Worm (Caenorhabditis elegans) whole organism, L3 larva: Measurements from ENCODE around the gene Y82E9BL.3.

ENCODE experiments used
- R02D3.7 ChIP-seq: fragments of 150-350 bp; optimal IDR thresholded peaks from 2 replicates; lab custom pipeline; 2014; ENCODE audit warnings: missing biosample characterization, missing genetic modification characterization
- ama-1 ChIP-seq: fragments of 150-350 bp; optimal IDR thresholded peaks from 2 replicates; lab custom pipeline; 2018
- ceh-28 ChIP-seq: fragments of 150-350 bp; optimal IDR thresholded peaks from 2 replicates; lab custom pipeline; 2014; ENCODE audit warnings: missing biosample characterization, missing genetic modification reagents, missing genetic modification characterization
- ceh-9 ChIP-seq: sonication (generic microtip); optimal IDR thresholded peaks from 2 replicates; lab custom pipeline; 2018; ENCODE audit warnings: missing biosample characterization, missing genetic modification characterization
- daf-12 ChIP-seq: fragments of 150-350 bp; optimal IDR thresholded peaks from 2 replicates; lab custom pipeline; 2014; ENCODE audit warnings: missing biosample characterization, missing genetic modification reagents, missing genetic modification characterization
- egl-5 ChIP-seq: fragments of 150-350 bp; optimal IDR thresholded peaks from 2 replicates; lab custom pipeline; 2017; ENCODE audit warnings: missing biosample characterization, missing genetic modification reagents, missing genetic modification characterization, inconsistent platforms
- elt-1 ChIP-seq: fragments of 150-350 bp; optimal IDR thresholded peaks from 2 replicates; lab custom pipeline; 2014; ENCODE audit warnings: missing biosample characterization, missing genetic modification characterization
- elt-2 ChIP-seq: sonication (generic microtip); optimal IDR thresholded peaks from 2 replicates; lab custom pipeline; 2016; ENCODE audit warnings: missing genetic modification reagents, mild to moderate bottlenecking, missing genetic modification characterization, missing compliant biosample characterization
- elt-3 ChIP-seq, 3 experiments: fragments of 150-350 bp in 1 of 3; sonication (generic microtip) in 2 of 3; optimal IDR thresholded peaks; 2 replicates in 2 of 3; 4 replicates in 1 of 3; lab custom pipeline; 2014 to 2017; ENCODE audit warnings: missing biosample characterization in 3 of 3, missing genetic modification characterization in 3 of 3
- eor-1 ChIP-seq, 2 experiments: fragments of 150-350 bp; optimal IDR thresholded peaks; 2 replicates each; lab custom pipeline; 2014 to 2018; ENCODE audit warnings: missing biosample characterization in 2 of 2, missing genetic modification characterization in 2 of 2
- fkh-10 ChIP-seq: sonication (generic microtip); optimal IDR thresholded peaks from 2 replicates; lab custom pipeline; 2017; ENCODE audit warnings: missing biosample characterization, missing genetic modification reagents, missing genetic modification characterization
- fos-1 ChIP-seq: fragments of 150-350 bp; optimal IDR thresholded peaks from 2 replicates; lab custom pipeline; 2014; ENCODE audit warnings: missing biosample characterization, missing genetic modification characterization
- hmg-11 ChIP-seq: sonication (generic microtip); optimal IDR thresholded peaks from 2 replicates; lab custom pipeline; 2016; ENCODE audit warnings: missing genetic modification characterization, missing compliant biosample characterization
- jun-1 ChIP-seq: fragments of 150-350 bp; optimal IDR thresholded peaks from 2 replicates; lab custom pipeline; 2014; ENCODE audit warnings: missing biosample characterization, missing genetic modification reagents, missing genetic modification characterization
- lin-15B ChIP-seq: fragments of 150-350 bp; optimal IDR thresholded peaks from 2 replicates; lab custom pipeline; 2014; ENCODE audit warnings: missing biosample characterization, missing genetic modification characterization
- lin-39 ChIP-seq: fragments of 150-350 bp; optimal IDR thresholded peaks from 2 replicates; lab custom pipeline; 2018; ENCODE audit warnings: missing biosample characterization, missing genetic modification reagents, missing genetic modification characterization
- nhr-12 ChIP-seq: fragments of 150-350 bp; optimal IDR thresholded peaks from 2 replicates; lab custom pipeline; 2014; ENCODE audit warnings: missing biosample characterization, missing genetic modification characterization
- nhr-23 ChIP-seq: fragments of 150-350 bp; optimal IDR thresholded peaks from 2 replicates; lab custom pipeline; 2014; ENCODE audit warnings: missing biosample characterization, missing genetic modification reagents, missing genetic modification characterization
- nhr-237 ChIP-seq: fragments of 150-350 bp; optimal IDR thresholded peaks from 2 replicates; lab custom pipeline; 2014; ENCODE audit warnings: missing biosample characterization, missing genetic modification characterization
- nhr-25 ChIP-seq: sonication (generic microtip); optimal IDR thresholded peaks from 2 replicates; lab custom pipeline; 2017; ENCODE audit warnings: missing biosample characterization, missing genetic modification characterization
- nhr-28 ChIP-seq: fragments of 150-350 bp; optimal IDR thresholded peaks from 2 replicates; lab custom pipeline; 2014; ENCODE audit warnings: missing biosample characterization, missing genetic modification characterization
- nhr-77 ChIP-seq: fragments of 150-350 bp; optimal IDR thresholded peaks from 2 replicates; lab custom pipeline; 2014; ENCODE audit warnings: missing biosample characterization, missing genetic modification characterization
- pha-4 ChIP-seq: fragments of 150-350 bp; optimal IDR thresholded peaks from 2 replicates; lab custom pipeline; 2014; ENCODE audit warnings: missing biosample characterization, missing genetic modification reagents, missing genetic modification characterization
- pqm-1 ChIP-seq: fragments of 150-350 bp; optimal IDR thresholded peaks from 2 replicates; lab custom pipeline; 2017; ENCODE audit warnings: missing biosample characterization, missing genetic modification characterization, inconsistent platforms
- sea-2 ChIP-seq: fragments of 150-350 bp; sonication (generic microtip); optimal IDR thresholded peaks from 4 replicates; lab custom pipeline; 2014; ENCODE audit warnings: missing biosample characterization, missing genetic modification reagents, missing genetic modification characterization
- skn-1 ChIP-seq: fragments of 150-350 bp; optimal IDR thresholded peaks from 2 replicates; lab custom pipeline; 2014; ENCODE audit warnings: missing biosample characterization, missing genetic modification characterization
- snpc-4 ChIP-seq: fragments of 150-350 bp; optimal IDR thresholded peaks from 2 replicates; lab custom pipeline; 2014; ENCODE audit warnings: missing biosample characterization, missing genetic modification characterization
- unc-62 ChIP-seq: fragments of 150-350 bp; sonication (generic microtip); optimal IDR thresholded peaks from 4 replicates; lab custom pipeline; 2014; ENCODE audit warnings: missing biosample characterization, missing genetic modification reagents, missing genetic modification characterization
- ztf-11 ChIP-seq: fragments of 150-350 bp; optimal IDR thresholded peaks from 2 replicates; lab custom pipeline; 2014; ENCODE audit warnings: missing biosample characterization, missing genetic modification characterization
- ztf-4 ChIP-seq: fragments of 150-350 bp; optimal IDR thresholded peaks from 2 replicates; lab custom pipeline; 2014; ENCODE audit warnings: missing biosample characterization, missing genetic modification characterization

Gene Y82E9BL.3

DNA sequence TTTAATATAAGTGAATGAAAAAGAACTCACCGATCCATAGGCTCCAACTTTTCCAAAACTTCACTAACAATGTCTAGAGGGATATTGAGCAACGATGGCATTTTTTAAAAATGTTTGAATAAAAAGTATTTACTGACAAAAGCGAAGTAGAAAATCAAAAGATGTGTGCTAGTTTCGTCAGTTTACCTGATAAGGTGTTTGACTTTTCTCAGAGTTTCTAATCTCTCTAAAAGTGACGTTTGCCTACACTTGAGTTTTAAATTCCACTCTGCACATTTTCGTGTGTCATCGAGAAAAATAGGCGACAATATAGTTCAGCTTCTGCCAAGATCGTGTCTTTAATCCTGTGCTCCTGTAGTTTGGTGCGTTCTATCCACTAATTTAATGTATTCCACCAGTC is 29.1 kb downstream of the Y82E9BL.3 start, which contains the start of gene fbxa-15:
TSS of gene fbxa-15 (minus strand) at position 101 of the 400 bp plus-strand sequence.
- no peak for TF ChIP-seq nhr-23 (tag; lab: Kevin White, UChicago)
- no peak for TF ChIP-seq fkh-10 (GFP tag; lab: Kevin White, UChicago)
- peak; percentile 1 for TF ChIP-seq pqm-1 (tag; lab: Kevin White, UChicago)
- peak; percentile 9 for TF ChIP-seq elt-2
- TF ChIP-seq, all 47 proteins: peak for 2

DNA sequence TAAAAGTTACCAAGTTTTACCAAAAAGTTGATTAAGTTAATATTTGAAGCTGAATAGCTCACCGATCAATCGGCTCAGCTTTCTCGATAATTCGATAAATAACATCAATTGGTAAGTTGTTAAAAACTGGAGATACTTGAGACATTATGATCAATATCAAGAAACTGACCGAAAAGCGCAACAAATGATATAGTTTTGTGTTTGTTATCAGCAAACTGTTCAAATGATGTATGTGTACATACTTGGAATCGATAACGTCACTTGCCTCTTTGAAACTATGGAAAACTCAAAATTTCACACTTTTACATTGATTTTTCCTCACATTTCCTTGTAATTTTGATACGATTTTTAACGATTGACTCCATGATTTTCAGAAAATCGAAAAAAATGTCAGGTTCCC is 35.6 kb downstream of the Y82E9BL.3 start, which contains the start of the genes fbxa-80 and fbxa-19:
TSS of gene fbxa-80 (minus strand) at position 173 of the 400 bp plus-strand sequence.
TSS of gene fbxa-19 (plus strand) at position 364 of the 400 bp plus-strand sequence.
- no peak for TF ChIP-seq nhr-23 (tag; lab: Kevin White, UChicago)
- no peak for TF ChIP-seq nhr-28 (tag; lab: Kevin White, UChicago)
- TF ChIP-seq ztf-11 = no peak
- TF ChIP-seq unc-62 (GFP tag; lab: Kevin White, UChicago) = no peak
- no peak for TF ChIP-seq elt-1 (tag; lab: Kevin White, UChicago)
- no peak for TF ChIP-seq egl-5 (tag; lab: Kevin White, UChicago)
- TF ChIP-seq elt-2 = peak; percentile 70
- TF ChIP-seq ztf-4 = no peak
- no peak for TF ChIP-seq sea-2 (GFP tag; lab: Kevin White, UChicago)
- TF ChIP-seq nhr-25 (tag; lab: Kevin White, UChicago) = no peak
- TF ChIP-seq pqm-1 (tag; lab: Kevin White, UChicago) = peak; percentile 23
- no peak for TF ChIP-seq ceh-28

DNA sequence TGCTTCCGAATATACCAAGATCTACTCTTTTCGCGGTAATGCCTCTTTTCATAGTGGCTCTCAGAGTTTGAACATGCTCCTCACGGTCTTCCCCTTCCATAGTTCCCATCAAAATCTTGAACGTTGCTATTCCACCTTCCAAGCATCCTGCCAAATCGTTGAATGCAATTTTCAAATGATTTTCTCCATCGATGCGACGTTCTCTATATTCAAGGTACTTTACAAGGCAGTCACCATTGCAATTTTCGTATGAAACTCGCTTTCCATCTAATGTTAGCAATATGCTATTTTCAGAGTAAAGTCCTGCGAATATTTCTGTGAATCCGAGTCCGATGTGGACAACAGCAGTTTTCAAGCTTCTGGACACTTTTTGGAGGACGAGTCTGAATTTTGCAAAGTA is 36.4 kb downstream of the Y82E9BL.3 start:
- TF ChIP-seq pqm-1 (tag; lab: Kevin White, UChicago) = no peak
- TF ChIP-seq fos-1 (tag; lab: Kevin White, UChicago) = no peak
- TF ChIP-seq ztf-4 = no peak
- TF ChIP-seq, all 47 proteins: peak for 0

DNA sequence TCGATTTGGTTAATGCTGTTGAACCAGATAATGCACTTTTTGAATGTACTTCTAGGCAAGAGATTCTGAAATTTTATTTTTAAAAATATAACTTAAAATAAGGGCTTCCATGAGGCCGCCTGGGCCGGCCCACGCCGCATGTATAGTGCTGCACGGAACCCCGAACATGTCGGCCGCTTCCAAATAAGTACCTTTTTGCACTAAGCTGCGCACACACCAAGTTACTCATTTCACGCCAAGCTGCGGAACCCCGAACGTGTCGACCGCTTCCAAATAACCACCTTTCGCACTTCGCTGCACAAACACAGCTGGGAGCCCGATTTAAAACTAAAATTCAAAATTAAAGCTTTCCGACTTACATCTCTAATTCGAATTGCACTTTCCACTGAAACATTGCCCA is 39.3 kb downstream of the Y82E9BL.3 start:
- TF ChIP-seq nhr-23 (tag; lab: Kevin White, UChicago) = no peak

DNA sequence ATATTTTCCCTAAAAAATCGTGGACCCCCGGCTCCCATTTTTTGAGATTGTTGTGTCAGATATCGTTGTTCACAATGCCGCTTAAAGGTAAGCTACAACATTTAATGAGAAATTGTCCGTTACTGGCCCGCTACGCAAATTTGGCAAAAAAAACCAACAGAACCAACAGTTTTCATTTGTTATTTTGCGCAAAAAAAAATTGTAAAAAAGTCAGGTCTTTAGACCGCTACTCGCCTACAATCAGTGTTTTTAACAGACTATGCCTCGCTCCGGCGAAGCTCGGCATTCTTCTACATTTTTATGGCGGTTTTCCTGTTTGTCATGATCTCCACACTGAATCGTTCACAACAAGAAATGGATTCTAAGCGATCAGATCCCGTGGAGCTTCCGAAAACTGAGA is 41.8 kb downstream of the Y82E9BL.3 start, which contains the start of gene Y82E9BL.12:
TSS of gene Y82E9BL.12 (plus strand) at position 301 of the 400 bp plus-strand sequence.
- TF ChIP-seq nhr-12 (tag; lab: Kevin White, UChicago) (no peak), nhr-23 (tag; lab: Kevin White, UChicago) (no peak), pha-4 (no peak), lin-15B (tag; lab: Kevin White, UChicago) (no peak)

DNA sequence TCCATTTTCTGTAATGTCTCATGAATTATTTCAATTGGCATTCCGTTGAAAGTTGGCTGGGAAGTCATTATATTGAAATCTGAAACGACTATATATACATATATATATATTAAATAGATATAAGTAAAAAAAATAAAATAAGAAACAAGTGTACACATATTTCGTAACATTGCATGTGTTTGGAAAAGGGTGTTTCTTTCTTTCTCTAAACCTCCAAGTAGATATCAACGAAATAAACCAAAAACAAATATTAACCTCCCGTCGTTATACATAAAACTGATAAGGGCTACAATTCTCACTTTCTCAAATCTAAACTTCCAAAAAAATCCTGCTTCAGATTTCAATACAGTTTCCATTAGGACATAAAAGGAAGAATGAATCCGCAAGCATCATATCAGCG is 42.4 kb downstream of the Y82E9BL.3 start, which contains the start of gene fbxa-79:
TSS of gene fbxa-79 (minus strand) at position 86 of the 400 bp plus-strand sequence.
- TF ChIP-seq pqm-1 (tag; lab: Kevin White, UChicago) (peak; percentile 67), nhr-23 (tag; lab: Kevin White, UChicago) (no peak), elt-2 (peak; percentile 67), pha-4 (peak; percentile 77)

DNA sequence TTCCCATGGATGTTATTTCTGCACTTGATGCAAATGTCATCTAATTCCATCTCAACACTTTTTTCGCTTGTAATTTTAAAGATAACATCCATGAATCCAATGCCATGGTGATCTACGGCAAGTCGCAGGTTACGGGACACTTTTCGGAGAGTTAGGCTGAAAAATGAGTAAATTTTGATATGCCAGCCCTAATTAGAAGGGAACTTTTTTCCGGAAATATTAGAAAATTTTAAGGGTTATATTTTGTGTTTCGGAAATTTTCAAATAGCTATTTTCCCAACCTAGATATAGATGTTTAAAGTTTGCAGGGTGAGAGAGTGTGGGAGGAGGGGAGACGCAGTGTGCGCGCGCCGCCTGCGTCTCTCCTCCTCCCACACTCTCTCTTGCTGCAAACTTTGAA is 43.3 kb downstream of the Y82E9BL.3 start:
- TF ChIP-seq ceh-28 (no peak), fkh-10 (GFP tag; lab: Kevin White, UChicago) (no peak), jun-1 (tag; lab: Kevin White, UChicago) (no peak), R02D3.7 (no peak), ceh-9 (tag; lab: Kevin White, UChicago) (no peak), ztf-11 (no peak), skn-1 (tag; lab: Kevin White, UChicago) (no peak), egl-5 (tag; lab: Kevin White, UChicago) (no peak), snpc-4 (tag; lab: Kevin White, UChicago) (no peak), daf-12 (tag; lab: Kevin White, UChicago) (no peak), lin-39 (tag; lab: Kevin White, UChicago) (no peak), elt-3 (tag; optimal IDR thresholded peaks at IDR 0.05; lab: Kevin White, UChicago) (no peak), hmg-11 (tag; lab: Kevin White, UChicago) (no peak), nhr-237 (no peak), ama-1 (lab: Kevin White, UChicago) (no peak), eor-1 (tag; optimal IDR thresholded peaks at IDR 0.05; lab: Kevin White, UChicago) (no peak), nhr-12 (tag; lab: Kevin White, UChicago) (no peak), nhr-77 (no peak), elt-1 (tag; lab: Kevin White, UChicago) (no peak)
- TF ChIP-seq, all 47 proteins: peak for 0
